Worm (Caenorhabditis elegans): ENCODE results near the gene Y77E11A.12.
A peak's percentile ranks its signal among the peaks of the same experiment; 100 is the strongest.
"Not testable (repeated sequence)": the region's sequence is repeated elsewhere in the genome, so short reads cannot be mapped to it uniquely, and the experiment has no call there.

The Y77E11A.12 gene

DNA sequence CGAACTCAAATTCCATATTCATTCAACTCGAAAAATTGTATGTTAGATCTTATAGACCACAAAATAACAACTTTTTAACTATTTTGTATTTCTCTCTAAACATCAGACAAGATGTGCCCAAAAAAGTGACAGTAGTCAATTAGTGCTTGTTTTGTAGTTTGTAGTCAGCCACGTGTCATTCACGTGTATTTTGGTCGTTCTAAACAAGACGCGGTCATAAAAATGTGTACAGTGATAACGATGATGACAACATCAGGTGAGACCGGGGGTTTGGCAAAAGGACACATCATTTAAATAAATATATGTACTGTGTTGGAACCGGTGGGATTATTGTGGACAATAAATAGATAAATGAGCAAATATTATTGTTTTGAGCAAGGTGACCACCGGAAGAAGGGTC lies 20.7 kb downstream of the Y77E11A.12 start:
- TF ChIP-seq atf-7 (tag; optimal IDR thresholded peaks at IDR 0.05) (peak; percentile 67), snpc-3.4 (tag; optimal IDR thresholded peaks at IDR 0.05) (no peak), somi-1 (GFP tag; optimal IDR thresholded peaks at IDR 0.05) (peak; percentile 5), tbp1 (GFP tag; optimal IDR thresholded peaks at IDR 0.05) (peak; percentile 39), pbrm-1 (GFP tag; IDR thresholded peaks at IDR 0.05) (no peak), akir-1 (GFP tag; optimal IDR thresholded peaks at IDR 0.05) (no peak), nhr-80 (tag; optimal IDR thresholded peaks at IDR 0.05) (peak; percentile 65), let-607 (tag; optimal IDR thresholded peaks at IDR 0.05) (peak in 1 of 2 experiments; percentile 56), ztf-26 (tag; optimal IDR thresholded peaks at IDR 0.05) (peak; percentile 2), B0336.3 (GFP tag; IDR thresholded peaks at IDR 0.05) (0 out of 2 replicates have a peak, but pooled peaks have one; percentile 15), lin-40 (tag; optimal IDR thresholded peaks at IDR 0.05) (peak; percentile 33), Y95B8A.8 (GFP tag; IDR thresholded peaks at IDR 0.05) (0 out of 2 replicates have a peak, but pooled peaks have one; percentile 22), hmg-1.2 (GFP tag; IDR thresholded peaks at IDR 0.05) (peak; percentile 5; the same call in 1 of the 2 replicates), cebp-1 (GFP tag; IDR thresholded peaks at IDR 0.05) (no peak), cebp-1 (tag; optimal IDR thresholded peaks at IDR 0.05) (peak; percentile 24)

DNA sequence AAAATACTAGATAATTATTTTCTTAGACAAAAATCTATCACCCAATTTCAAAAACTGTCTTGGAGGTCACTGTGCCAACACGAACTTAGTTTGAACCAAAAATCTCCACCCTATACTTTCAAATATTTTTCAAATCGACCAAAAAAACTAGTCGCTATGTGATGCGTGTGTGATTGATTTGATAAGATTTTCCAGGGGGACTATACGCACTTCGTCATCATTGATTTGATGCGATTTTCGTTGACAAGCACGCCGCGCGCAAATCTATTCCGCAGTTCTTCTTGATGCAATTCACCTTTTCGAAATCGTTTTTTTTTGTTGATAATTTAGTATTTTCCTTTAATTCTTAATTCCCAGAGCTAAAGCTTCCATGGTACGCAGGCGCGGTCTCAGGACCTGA lies 21.5 kb downstream of the Y77E11A.12 start:
- TF ChIP-seq lag-1 (GFP tag; IDR thresholded peaks at IDR 0.05) (no peak), die-1 (tag; optimal IDR thresholded peaks at IDR 0.05) (no peak), ztf-3 (GFP tag; optimal IDR thresholded peaks at IDR 0.05) (no peak), D2030.7 (GFP tag; IDR thresholded peaks at IDR 0.05) (no peak), F55B11.4 (tag; optimal IDR thresholded peaks at IDR 0.05; ENCODE audit: borderline replicate concordance, insufficient read depth) (no peak), pbrm-1 (GFP tag; IDR thresholded peaks at IDR 0.05) (no peak)

DNA sequence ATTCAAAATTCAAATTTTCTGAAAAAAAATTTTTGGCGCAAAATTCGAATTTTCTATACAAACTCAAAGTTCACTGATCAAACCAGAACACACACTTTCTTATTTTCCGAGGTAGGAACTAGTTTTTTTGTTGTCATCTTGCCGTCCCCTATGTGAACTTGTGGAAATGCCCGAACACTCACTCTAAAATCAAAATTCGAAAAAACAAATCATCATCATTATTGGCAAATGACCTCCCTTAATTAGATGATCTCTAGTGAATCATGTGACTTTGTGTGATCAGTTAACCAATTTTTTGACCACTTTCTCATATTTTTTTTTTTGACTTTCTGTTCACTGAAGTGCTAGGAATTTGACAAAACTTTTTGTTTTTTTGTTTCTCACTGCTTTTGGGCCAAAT lies 22.4 kb downstream of the Y77E11A.12 start:
- peak; percentile 12 for TF ChIP-seq ztf-26 (tag; optimal IDR thresholded peaks at IDR 0.05)
- TF ChIP-seq hlh-26 (GFP tag; conservative IDR thresholded peaks at IDR 0.05): no peak

DNA sequence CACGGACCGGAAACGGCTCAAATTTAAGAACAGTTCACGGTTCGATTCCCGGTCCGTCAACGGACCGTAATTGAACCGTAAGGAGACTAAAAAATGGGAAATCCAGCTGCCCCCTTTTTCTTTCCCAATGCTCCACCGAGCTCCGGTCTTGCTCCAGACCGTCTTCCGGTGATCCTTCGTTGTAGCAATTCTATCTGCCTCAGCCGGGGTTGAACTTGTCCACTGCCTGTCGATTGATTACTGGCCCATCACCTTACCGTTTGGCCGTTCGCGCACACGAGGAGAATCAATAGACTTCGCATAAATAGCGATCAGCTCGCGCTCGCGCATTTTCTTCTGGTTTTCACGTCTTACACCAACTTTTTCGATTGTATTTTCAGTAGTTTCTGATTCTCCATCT lies 26.4 kb downstream of the Y77E11A.12 start:
- TF ChIP-seq lin-26 (GFP tag; IDR thresholded peaks at IDR 0.05): peak; percentile 79
- peak; percentile 42; the same call in 1 of the 2 replicates for TF ChIP-seq madf-6 (GFP tag; IDR thresholded peaks at IDR 0.05)
- not testable (repeated sequence) for TF ChIP-seq rpc-1 (optimal IDR thresholded peaks at IDR 0.05)
- peak; percentile 21 for TF ChIP-seq rpc-1 (tag; optimal IDR thresholded peaks at IDR 0.05)
- TF ChIP-seq egl-44 (GFP tag; IDR thresholded peaks at IDR 0.05): peak; percentile 69
- TF ChIP-seq mcd-1 (GFP tag; IDR thresholded peaks at IDR 0.05): peak; percentile 27; the same call in 1 of the 2 replicates
- TF ChIP-seq pbrm-1 (GFP tag; IDR thresholded peaks at IDR 0.05): 0 out of 2 replicates have a peak, but pooled peaks have one; percentile 31
- peak; percentile 29; the same call in 1 of the 2 replicates for TF ChIP-seq hmg-1.2 (GFP tag; IDR thresholded peaks at IDR 0.05)

DNA sequence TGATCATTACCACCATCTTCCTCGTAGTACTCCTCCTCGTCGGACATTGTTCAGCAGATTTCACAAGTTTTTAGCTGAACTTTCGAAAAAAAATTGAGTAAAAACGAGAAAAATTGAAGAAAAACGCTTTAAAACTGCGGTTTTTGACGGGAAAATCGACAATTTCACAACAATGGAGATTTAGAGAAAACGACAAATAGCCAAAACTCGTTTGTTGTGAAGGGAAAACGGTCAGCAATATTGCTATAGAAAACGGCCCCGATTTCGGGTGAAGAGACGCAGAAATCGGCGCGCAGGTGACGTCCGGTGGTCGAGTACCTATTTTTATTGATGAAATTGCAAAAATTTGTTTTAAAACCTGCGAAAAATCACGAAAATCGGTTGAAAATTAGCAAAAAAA lies 29.0 kb downstream of the Y77E11A.12 start, which contains the start of gene clp-7:
Gene clp-7 (minus strand): TSS at position 47 of the 400 bp plus-strand sequence.
- TF ChIP-seq cebp-1 (GFP tag; IDR thresholded peaks at IDR 0.05) (0 out of 2 replicates have a peak, but pooled peaks have one; percentile 20), cebp-1 (tag; optimal IDR thresholded peaks at IDR 0.05) (peak; percentile 75), xnd-1 (tag; optimal IDR thresholded peaks at IDR 0.05) (no peak)

DNA sequence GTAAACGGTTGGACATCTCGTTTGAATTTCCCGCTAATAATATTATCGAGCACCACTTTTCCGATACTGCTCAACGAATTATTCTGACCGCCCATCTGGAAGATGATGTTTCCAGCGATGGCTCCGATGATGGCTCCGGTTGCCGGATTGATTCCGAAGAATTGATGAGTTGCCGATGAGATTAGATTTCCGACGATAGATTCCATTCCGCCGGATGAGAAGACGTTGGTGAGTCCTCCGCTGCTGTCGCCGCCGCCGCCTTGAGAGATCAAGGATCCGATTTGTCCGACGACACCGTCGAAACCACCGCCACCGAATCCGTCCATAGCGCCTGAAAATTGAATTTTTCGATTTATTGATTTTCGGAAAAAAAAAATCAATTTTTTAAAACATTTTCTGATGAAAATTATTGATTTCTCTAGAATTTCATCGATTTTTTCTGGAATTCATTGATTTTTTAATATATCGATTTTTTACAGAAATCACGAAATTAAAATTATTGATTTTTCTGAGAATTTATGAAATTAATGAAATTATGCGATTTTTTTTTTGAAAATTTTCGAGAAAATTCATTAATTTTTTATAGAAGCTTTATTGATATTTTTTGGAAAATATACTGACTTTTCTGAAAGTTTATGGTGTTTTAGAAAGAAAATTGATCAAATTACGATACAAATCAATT lies 30.8 kb downstream of the Y77E11A.12 start:
- TF ChIP-seq nfyb-1 (GFP tag; IDR thresholded peaks at IDR 0.05): no peak
- TF ChIP-seq zfh-2 (GFP tag; conservative IDR thresholded peaks at IDR 0.05): peak; percentile 52

Data from whole organism, young adult.